Worm (Caenorhabditis elegans) whole organism, L4 larva: ENCODE data around the gene C17H12.12.

Source experiments
- D1046.2 ChIP-seq: fragments of 200-800 bp; sonication (Bioruptor generic); IDR thresholded peaks from 2 replicates; pipeline ENCODE4 v1.3.6; 2022; ENCODE audit warnings: missing genetic modification characterization, missing compliant biosample characterization
- F10B5.3 ChIP-seq: sonication (generic microtip); optimal IDR thresholded peaks from 2 replicates; lab custom pipeline; 2016; ENCODE audit warnings: mild to moderate bottlenecking, missing genetic modification characterization, missing compliant biosample characterization
- F37D6.2 ChIP-seq: sonication (generic microtip); optimal IDR thresholded peaks from 2 replicates; lab custom pipeline; 2016; ENCODE audit warnings: mild to moderate bottlenecking, missing genetic modification characterization, missing compliant biosample characterization
- F44E2.7 ChIP-seq: fragments of 200-800 bp; sonication (Bioruptor generic); IDR thresholded peaks from 2 replicates; pipeline ENCODE4 v2.1.2; 2022; ENCODE audit warnings: missing genetic modification characterization, missing compliant biosample characterization
- Y105C5A.15 ChIP-seq: fragments of 200-800 bp; sonication (Bioruptor generic); IDR thresholded peaks from 2 replicates; pipeline ENCODE4 v1.3.6; 2022; ENCODE audit warnings: missing genetic modification characterization, missing compliant biosample characterization
- Y48G9A.11 ChIP-seq: fragments of 200-800 bp; sonication (Bioruptor generic); IDR thresholded peaks from 2 replicates; pipeline ENCODE4 v1.3.6; 2022; ENCODE audit warnings: missing genetic modification reagents, missing genetic modification characterization, missing compliant biosample characterization
- Y5F2A.4 ChIP-seq: fragments of 200-800 bp; sonication (Bioruptor generic); optimal IDR thresholded peaks from 2 replicates; lab custom pipeline; 2018; ENCODE audit warnings: mild to moderate bottlenecking, missing genetic modification characterization, missing compliant biosample characterization
- Y75B8A.6 ChIP-seq: fragments of 200-800 bp; sonication (Bioruptor generic); IDR thresholded peaks from 2 replicates; pipeline ENCODE4 v1.3.6; 2022; ENCODE audit warnings: missing genetic modification reagents, missing genetic modification characterization, missing compliant biosample characterization
- aha-1 ChIP-seq: fragments of 150-350 bp; peaks from one replicate; lab custom pipeline; 2014; ENCODE audit warnings: missing biosample characterization, missing genetic modification characterization
- ceh-20 ChIP-seq: fragments of 200-800 bp; sonication (Bioruptor generic); IDR thresholded peaks from 2 replicates; pipeline ENCODE4 v1.3.6; 2022; ENCODE audit warnings: missing genetic modification reagents, missing genetic modification characterization, missing compliant biosample characterization
- ceh-44 ChIP-seq: fragments of 200-800 bp; sonication (Bioruptor generic); IDR thresholded peaks from 2 replicates; pipeline ENCODE4 v1.3.6; 2022; ENCODE audit warnings: missing genetic modification reagents, missing genetic modification characterization, missing compliant biosample characterization
- ceh-82 ChIP-seq: sonication (generic microtip); optimal IDR thresholded peaks from 2 replicates; lab custom pipeline; 2017; ENCODE audit warnings: missing biosample characterization, missing genetic modification characterization
- ces-1 ChIP-seq: fragments of 150-350 bp; sonication (generic microtip); optimal IDR thresholded peaks from 4 replicates; lab custom pipeline; 2014; ENCODE audit warnings: missing biosample characterization, missing genetic modification reagents, missing genetic modification characterization
- daf-19 ChIP-seq: fragments of 200-800 bp; sonication (Bioruptor generic); conservative IDR thresholded peaks from 2 replicates; pipeline ENCODE4 v1.3.6; 2022; ENCODE audit warnings: missing genetic modification characterization, missing compliant biosample characterization
- dmd-8 ChIP-seq: fragments of 200-800 bp; sonication (Bioruptor generic); IDR thresholded peaks from 2 replicates; pipeline ENCODE4 v1.3.6; 2022; ENCODE audit warnings: missing genetic modification characterization, missing compliant biosample characterization
- dpl-1 ChIP-seq: fragments of 150-350 bp; optimal IDR thresholded peaks from 2 replicates; lab custom pipeline; 2014; ENCODE audit warnings: missing biosample characterization, missing genetic modification reagents, missing genetic modification characterization
- duxl-1 ChIP-seq: sonication (generic microtip); optimal IDR thresholded peaks from 2 replicates; lab custom pipeline; 2016; ENCODE audit warnings: mild to moderate bottlenecking, missing genetic modification characterization, moderate library complexity, missing compliant biosample characterization; ENCODE audit not compliant: poor library complexity
- egl-27 ChIP-seq: sonication (generic microtip); optimal IDR thresholded peaks from 3 replicates; lab custom pipeline; 2017; ENCODE audit warnings: missing biosample characterization, missing genetic modification reagents, missing genetic modification characterization
- fkh-10 ChIP-seq: fragments of 150-350 bp; optimal IDR thresholded peaks from 2 replicates; lab custom pipeline; 2014; ENCODE audit warnings: missing biosample characterization, missing genetic modification reagents, missing genetic modification characterization
- fos-1 ChIP-seq: fragments of 150-350 bp; optimal IDR thresholded peaks from 2 replicates; lab custom pipeline; 2014; ENCODE audit warnings: missing biosample characterization, missing genetic modification characterization
- gei-8 ChIP-seq: fragments of 200-800 bp; sonication (Bioruptor generic); optimal IDR thresholded peaks from 2 replicates; lab custom pipeline; 2018; ENCODE audit warnings: mild to moderate bottlenecking, missing genetic modification characterization, missing compliant biosample characterization
- hlh-11 ChIP-seq: fragments of 200-800 bp; sonication (Bioruptor generic); optimal IDR thresholded peaks from 2 replicates; lab custom pipeline; 2018; ENCODE audit warnings: mild to moderate bottlenecking, missing genetic modification characterization, missing compliant biosample characterization
- hlh-30 ChIP-seq: sonication (generic microtip); optimal IDR thresholded peaks from 2 replicates; lab custom pipeline; 2017; ENCODE audit warnings: antibody characterized with exemption, mild to moderate bottlenecking, missing genetic modification characterization, missing compliant biosample characterization; ENCODE audit not compliant: insufficient read depth
- lin-38 ChIP-seq: fragments of 200-800 bp; sonication (Bioruptor generic); IDR thresholded peaks from 2 replicates; pipeline ENCODE4 v1.3.6; 2022; ENCODE audit warnings: missing genetic modification reagents, missing genetic modification characterization, missing compliant biosample characterization
- lir-3 ChIP-seq: sonication (generic microtip); optimal IDR thresholded peaks from 2 replicates; lab custom pipeline; 2016; ENCODE audit warnings: mild to moderate bottlenecking, missing genetic modification characterization, missing compliant biosample characterization
- lsy-2 ChIP-seq, 2 experiments: fragments of 150-350 bp in 1 of 2; sonication (generic microtip) in 1 of 2; optimal IDR thresholded peaks; 2 replicates each; lab custom pipeline; 2014 to 2017; ENCODE audit warnings: missing biosample characterization in 2 of 2, missing genetic modification characterization in 2 of 2
- madf-5 ChIP-seq, 2 experiments: fragments of 200-800 bp; sonication (Bioruptor generic); IDR thresholded peaks; 2 replicates each; pipeline ENCODE4 v1.3.6; 2022; ENCODE audit warnings: missing compliant biosample characterization in 2 of 2, missing genetic modification characterization in 2 of 2
- madf-9 ChIP-seq: fragments of 200-800 bp; sonication (Bioruptor generic); conservative IDR thresholded peaks from 2 replicates; pipeline ENCODE4 v1.3.6; 2022; ENCODE audit warnings: missing genetic modification reagents, missing genetic modification characterization, missing compliant biosample characterization
- mdt-29 ChIP-seq: fragments of 200-800 bp; sonication (Bioruptor generic); IDR thresholded peaks from 2 replicates; pipeline ENCODE4 v1.3.6; 2022; ENCODE audit warnings: missing genetic modification reagents, missing genetic modification characterization, missing compliant biosample characterization
- mxl-2 ChIP-seq: fragments of 200-800 bp; sonication (Bioruptor generic); conservative IDR thresholded peaks from 2 replicates; pipeline ENCODE4 v1.3.6; 2022; ENCODE audit warnings: missing genetic modification reagents, missing genetic modification characterization, missing compliant biosample characterization
- nhr-10 ChIP-seq: fragments of 150-350 bp; optimal IDR thresholded peaks from 2 replicates; lab custom pipeline; 2014; ENCODE audit warnings: missing biosample characterization, missing genetic modification characterization
- nhr-237 ChIP-seq: sonication (generic microtip); optimal IDR thresholded peaks from 2 replicates; lab custom pipeline; 2017; ENCODE audit warnings: missing biosample characterization, missing genetic modification characterization
- nhr-28 ChIP-seq: fragments of 150-350 bp; optimal IDR thresholded peaks from 2 replicates; lab custom pipeline; 2014; ENCODE audit warnings: missing biosample characterization, missing genetic modification characterization
- nhr-41 ChIP-seq: fragments of 200-800 bp; sonication (Bioruptor generic); IDR thresholded peaks from 2 replicates; pipeline ENCODE4 v1.3.6; 2022; ENCODE audit warnings: missing genetic modification reagents, missing genetic modification characterization, missing compliant biosample characterization
- nhr-42 ChIP-seq: fragments of 200-800 bp; sonication (Bioruptor generic); IDR thresholded peaks from 2 replicates; pipeline ENCODE4 v1.3.6; 2022; ENCODE audit warnings: missing genetic modification characterization, missing compliant biosample characterization
- rbr-2 ChIP-seq: sonication (generic microtip); optimal IDR thresholded peaks from 2 replicates; lab custom pipeline; 2016; ENCODE audit warnings: missing genotype, missing genetic modification characterization, missing compliant biosample characterization
- set-16 ChIP-seq: fragments of 200-800 bp; sonication (Bioruptor generic); IDR thresholded peaks from 2 replicates; pipeline ENCODE4 v1.3.6; 2022; ENCODE audit warnings: missing genetic modification reagents, missing genetic modification characterization, missing compliant biosample characterization
- snpc-1.2 ChIP-seq: fragments of 200-800 bp; sonication (Bioruptor generic); IDR thresholded peaks from 2 replicates; pipeline ENCODE4 v1.3.6; 2022; ENCODE audit warnings: missing genetic modification reagents, missing genetic modification characterization, missing compliant biosample characterization
- spr-3 ChIP-seq: fragments of 200-800 bp; sonication (Bioruptor generic); optimal IDR thresholded peaks from 2 replicates; lab custom pipeline; 2018; ENCODE audit warnings: mild to moderate bottlenecking, missing genetic modification characterization, missing compliant biosample characterization
- tra-1 ChIP-seq: fragments of 200-800 bp; sonication (Bioruptor generic); IDR thresholded peaks from 2 replicates; pipeline ENCODE4 v1.3.6; 2022; ENCODE audit warnings: missing genetic modification reagents, missing genetic modification characterization, missing compliant biosample characterization
- unc-130 ChIP-seq: sonication (generic microtip); optimal IDR thresholded peaks from 2 replicates; lab custom pipeline; 2016; ENCODE audit warnings: missing genetic modification reagents, missing genetic modification characterization, missing compliant biosample characterization
- zfp-3 ChIP-seq: fragments of 200-800 bp; sonication (Bioruptor generic); conservative IDR thresholded peaks from 2 replicates; pipeline ENCODE4 v1.3.6; 2022; ENCODE audit warnings: missing genetic modification reagents, missing genetic modification characterization, missing compliant biosample characterization
- zip-2 ChIP-seq: fragments of 150-350 bp; optimal IDR thresholded peaks from 2 replicates; lab custom pipeline; 2014; ENCODE audit warnings: missing biosample characterization, missing genetic modification characterization
- ztf-7 ChIP-seq: fragments of 150-350 bp; optimal IDR thresholded peaks from 2 replicates; lab custom pipeline; 2014; ENCODE audit warnings: missing biosample characterization, missing genetic modification characterization

The C17H12.12 gene

ce11 chrIV:6756374-6756773, 39.4 kb upstream of the C17H12.12 start (continued):
- TF ChIP-seq nhr-28 (peak; percentile 73), unc-130 (peak; percentile 94), set-16 (GFP tag; lab: Robert Waterston, UW) (peak; percentile 71), mxl-2 (GFP tag; lab: Robert Waterston, UW) (no peak), D1046.2 (GFP tag; lab: Robert Waterston, UW) (0 out of 2 replicates have a peak, but pooled peaks have one; percentile 53), F10B5.3 (tag; lab: Kevin White, UChicago) (peak; percentile 4), Y48G9A.11 (GFP tag; lab: Robert Waterston, UW) (peak; percentile 75), lsy-2 (tag; optimal IDR thresholded peaks at IDR 0.05; lab: Kevin White, UChicago) (peak; percentile 65 to 86), zip-2 (no peak), daf-19 (GFP tag; lab: Robert Waterston, UW) (no peak), Y105C5A.15 (GFP tag; lab: Robert Waterston, UW) (0 out of 2 replicates have a peak, but pooled peaks have one; percentile 60), fos-1 (tag; lab: Kevin White, UChicago) (no peak), duxl-1 (tag; lab: Kevin White, UChicago) (peak; percentile 61), aha-1 (tag; lab: Kevin White, UChicago) (peak; percentile 98), ztf-7 (peak; percentile 27), snpc-1.2 (GFP tag; lab: Robert Waterston, UW) (peak; percentile 95), dpl-1 (GFP tag; lab: Kevin White, UChicago) (peak; percentile 79), ceh-20 (GFP tag; lab: Robert Waterston, UW) (peak; percentile 42; the same call in 1 of the 2 replicates), madf-5 (GFP tag; IDR thresholded peaks at IDR 0.05; lab: Robert Waterston, UW) (peak in 1 of 2 experiments; percentile 64; a peak in 1 of 4 replicates), spr-3 (GFP tag; lab: Kevin White, UChicago) (peak; percentile 34), Y75B8A.6 (GFP tag; lab: Robert Waterston, UW) (no peak), ceh-82 (tag; lab: Kevin White, UChicago) (no peak), madf-9 (GFP tag; lab: Robert Waterston, UW) (peak; percentile 60; the same call in 1 of the 2 replicates), fkh-10 (GFP tag; lab: Kevin White, UChicago) (peak; percentile 90), dmd-8 (GFP tag; lab: Robert Waterston, UW) (no peak), tra-1 (GFP tag; lab: Robert Waterston, UW) (peak; percentile 76), egl-27 (tag; lab: Kevin White, UChicago) (no peak), nhr-10 (tag; lab: Kevin White, UChicago) (peak; percentile 36), mdt-29 (GFP tag; lab: Robert Waterston, UW) (0 out of 2 replicates have a peak, but pooled peaks have one; percentile 36), nhr-42 (GFP tag; lab: Robert Waterston, UW) (peak; percentile 57; the same call in 1 of the 2 replicates), F44E2.7 (GFP tag; lab: Robert Waterston, UW) (0 out of 2 replicates have a peak, but pooled peaks have one; percentile 37), hlh-30 (tag; lab: Kevin White, UChicago) (peak; percentile 54), rbr-2 (tag; lab: Kevin White, UChicago) (peak; percentile 88), zfp-3 (peak; percentile 54; the same call in 1 of the 2 replicates), lir-3 (tag; lab: Kevin White, UChicago) (no peak)

ce11 chrIV:6757011-6757410, 38.7 kb upstream of the C17H12.12 start, which contains the start of gene usp-4:
TSS of gene usp-4 (plus strand) at chrIV:6757311.
- TF ChIP-seq zfp-3 (no peak), egl-27 (tag; lab: Kevin White, UChicago) (no peak), D1046.2 (GFP tag; lab: Robert Waterston, UW) (no peak), madf-5 (GFP tag; IDR thresholded peaks at IDR 0.05; lab: Robert Waterston, UW) (no peak), hlh-11 (tag; lab: Kevin White, UChicago) (no peak), set-16 (GFP tag; lab: Robert Waterston, UW) (no peak), nhr-237 (tag; lab: Kevin White, UChicago) (no peak), Y5F2A.4 (GFP tag; lab: Kevin White, UChicago) (no peak), F37D6.2 (tag; lab: Kevin White, UChicago) (no peak), rbr-2 (tag; lab: Kevin White, UChicago) (no peak), ceh-44 (GFP tag; lab: Robert Waterston, UW) (no peak), snpc-1.2 (GFP tag; lab: Robert Waterston, UW) (no peak), nhr-41 (GFP tag; lab: Robert Waterston, UW) (no peak), lin-38 (GFP tag; lab: Robert Waterston, UW) (no peak), gei-8 (GFP tag; lab: Kevin White, UChicago) (no peak), ces-1 (GFP tag; lab: Kevin White, UChicago) (no peak)
